Fruit fly (Drosophila melanogaster) whole organism, embryonic: ENCODE measurements around the gene CG2267.

Source experiments
- Bteb2 ChIP-seq: fragments of 200-800 bp; sonication (Bioruptor generic); optimal IDR thresholded peaks from 2 replicates; lab custom pipeline; 2016; ENCODE audit warnings: missing biosample characterization, missing genetic modification characterization
- CG10431 ChIP-seq: fragments of 200-800 bp; sonication (Bioruptor generic); optimal IDR thresholded peaks from 3 replicates; lab custom pipeline; 2018; ENCODE audit warnings: missing biosample characterization, mild to moderate bottlenecking, missing genetic modification characterization
- CG10979 ChIP-seq: fragments of 200-800 bp; sonication (Bioruptor generic); optimal IDR thresholded peaks from 2 replicates; lab custom pipeline; 2018; ENCODE audit warnings: missing biosample characterization, mild to moderate bottlenecking, missing genetic modification characterization, moderate library complexity
- CG11560 ChIP-seq: fragments of 200-800 bp; sonication (Bioruptor generic); IDR thresholded peaks from 3 replicates; pipeline ENCODE4 v1.3.6; 2022; ENCODE audit warnings: missing biosample characterization, missing genetic modification characterization
- CG15601 ChIP-seq: fragments of 200-800 bp; sonication (Bioruptor generic); optimal IDR thresholded peaks from 3 replicates; lab custom pipeline; 2019; ENCODE audit warnings: missing biosample characterization, mild to moderate bottlenecking, missing genetic modification characterization, moderate library complexity
- CG15696 ChIP-seq: fragments of 200-800 bp; sonication (Bioruptor generic); optimal IDR thresholded peaks from 2 replicates; lab custom pipeline; 2019; ENCODE audit warnings: missing biosample characterization, mild to moderate bottlenecking, missing genetic modification characterization, moderate library complexity
- CG17802 ChIP-seq: fragments of 200-800 bp; sonication (Bioruptor generic); optimal IDR thresholded peaks from 2 replicates; lab custom pipeline; 2018; ENCODE audit warnings: missing biosample characterization, mild to moderate bottlenecking, missing genetic modification characterization, moderate library complexity
- CG1792 ChIP-seq: fragments of 200-800 bp; sonication (Bioruptor generic); optimal IDR thresholded peaks from 2 replicates; lab custom pipeline; 2016; ENCODE audit warnings: missing biosample characterization, missing genetic modification characterization
- CG3281 ChIP-seq: fragments of 200-800 bp; sonication (Bioruptor generic); optimal IDR thresholded peaks from 3 replicates; lab custom pipeline; 2017; ENCODE audit warnings: missing biosample characterization, mild to moderate bottlenecking, missing genetic modification characterization
- CG43689 ChIP-seq: fragments of 200-800 bp; sonication (Bioruptor generic); IDR thresholded peaks from 2 replicates; pipeline ENCODE4 v1.3.6; 2022; ENCODE audit warnings: missing biosample characterization, missing genetic modification characterization
- CG6791 ChIP-seq: fragments of 200-800 bp; sonication (Bioruptor generic); IDR thresholded peaks from 3 replicates; pipeline ENCODE4 v1.3.6; 2022; ENCODE audit warnings: missing biosample characterization, missing genetic modification characterization; ENCODE audit not compliant: partially characterized antibody
- CG8290 ChIP-seq, 3 experiments: fragments of 200-800 bp; sonication (Bioruptor generic); optimal IDR thresholded peaks; 2 replicates each; lab custom pipeline; 2016 to 2019; ENCODE audit warnings: missing biosample characterization in 3 of 3, missing genetic modification characterization in 3 of 3, mild to moderate bottlenecking in 2 of 3, moderate library complexity in 1 of 3
- CG8478 ChIP-seq: fragments of >200 bp; optimal IDR thresholded peaks from 2 replicates; lab custom pipeline; 2018
- CG8944 ChIP-seq: fragments of 200-800 bp; sonication (Bioruptor generic); optimal IDR thresholded peaks from 3 replicates; lab custom pipeline; 2016; ENCODE audit warnings: missing biosample characterization, missing genetic modification characterization
- CG9932 ChIP-seq: fragments of 200-800 bp; sonication (Bioruptor generic); IDR thresholded peaks from 2 replicates; pipeline ENCODE4 v1.3.6; 2022; ENCODE audit warnings: missing biosample characterization, missing genetic modification characterization
- D ChIP-seq, 2 experiments: fragments of 200-800 bp in 1 of 2; fragments of >200 bp in 1 of 2; sonication (Bioruptor generic) in 1 of 2; optimal IDR thresholded peaks; 2 replicates in 1 of 2; 3 replicates in 1 of 2; lab custom pipeline; 2017; ENCODE audit warnings: mild to moderate bottlenecking in 1 of 2, missing biosample characterization in 1 of 2, missing genetic modification characterization in 1 of 2, missing genetic modification reagents in 1 of 2
- Ets65A ChIP-seq: fragments of 200-800 bp; sonication (Bioruptor generic); peaks from one replicate; lab custom pipeline; 2016; ENCODE audit warnings: missing biosample characterization, missing genetic modification characterization
- Fer1 ChIP-seq: fragments of 200-800 bp; sonication (Bioruptor generic); optimal IDR thresholded peaks from 2 replicates; lab custom pipeline; 2017; ENCODE audit warnings: missing biosample characterization, mild to moderate bottlenecking, missing genetic modification characterization
- Fer3 ChIP-seq: fragments of 200-800 bp; sonication (Bioruptor generic); optimal IDR thresholded peaks from 2 replicates; lab custom pipeline; 2018; ENCODE audit warnings: missing biosample characterization, mild to moderate bottlenecking, missing genetic modification characterization, moderate library complexity
- HLH4C ChIP-seq: fragments of 200-800 bp; sonication (Bioruptor generic); IDR thresholded peaks from 3 replicates; pipeline ENCODE4 v1.3.6; 2022; ENCODE audit warnings: missing biosample characterization, missing genetic modification characterization; ENCODE audit not compliant: partially characterized antibody
- HmgD ChIP-seq: fragments of 200-800 bp; sonication (Bioruptor generic); optimal IDR thresholded peaks from 3 replicates; lab custom pipeline; 2016; ENCODE audit warnings: missing biosample characterization, missing genetic modification characterization
- Lhr ChIP-seq: fragments of 200-800 bp; sonication (Bioruptor generic); optimal IDR thresholded peaks from 3 replicates; lab custom pipeline; 2017; ENCODE audit warnings: mild to moderate bottlenecking, missing biosample characterization, missing genetic modification reagents, missing genetic modification characterization
- Lpt ChIP-seq: fragments of >200 bp; optimal IDR thresholded peaks from 2 replicates; lab custom pipeline; 2018; ENCODE audit warnings: missing biosample characterization, missing genetic modification characterization
- Mrtf ChIP-seq: fragments of 200-800 bp; sonication (Bioruptor generic); IDR thresholded peaks from 3 replicates; pipeline ENCODE4 v1.3.6; 2022; ENCODE audit warnings: missing biosample characterization, missing genetic modification characterization
- Neu2 ChIP-seq: fragments of 200-800 bp; sonication (Bioruptor generic); optimal IDR thresholded peaks from 3 replicates; lab custom pipeline; 2016; ENCODE audit warnings: missing biosample characterization, missing genetic modification characterization, borderline replicate concordance
- Rfx ChIP-seq: fragments of 200-800 bp; sonication (Bioruptor generic); IDR thresholded peaks from 2 replicates; pipeline ENCODE4 v1.3.6; 2022; ENCODE audit warnings: missing biosample characterization, missing genetic modification characterization
- Six4 ChIP-seq: fragments of 200-800 bp; sonication (Bioruptor generic); optimal IDR thresholded peaks from 2 replicates; lab custom pipeline; 2016; ENCODE audit warnings: missing biosample characterization, missing genetic modification characterization
- Ssrp ChIP-seq: fragments of 200-800 bp; sonication (Bioruptor generic); optimal IDR thresholded peaks from 2 replicates; lab custom pipeline; 2018; ENCODE audit warnings: missing biosample characterization, mild to moderate bottlenecking, missing genetic modification characterization, moderate library complexity
- Trl ChIP-seq, 3 experiments: fragments of >200 bp in 2 of 3; fragments of 200-800 bp in 1 of 3; sonication (Bioruptor generic) in 1 of 3; optimal IDR thresholded peaks; 2 replicates in 1 of 3; 3 replicates in 2 of 3; lab custom pipeline; 2016 to 2017; ENCODE audit warnings: missing biosample characterization in 1 of 3, missing genetic modification characterization in 1 of 3
- abd-A ChIP-seq: fragments of 200-800 bp; sonication (Bioruptor generic); optimal IDR thresholded peaks from 3 replicates; lab custom pipeline; 2019; ENCODE audit warnings: missing biosample characterization, mild to moderate bottlenecking, missing genetic modification characterization, moderate library complexity
- cad ChIP-seq: fragments of >200 bp; optimal IDR thresholded peaks from 2 replicates; lab custom pipeline; 2017; ENCODE audit warnings: missing biosample characterization, missing genetic modification characterization
- cato ChIP-seq: fragments of 200-800 bp; sonication (Bioruptor generic); optimal IDR thresholded peaks from 2 replicates; lab custom pipeline; 2016; ENCODE audit warnings: missing biosample characterization, missing genetic modification characterization, borderline replicate concordance
- eve ChIP-seq, 2 experiments: fragments of >200 bp; optimal IDR thresholded peaks; 2 replicates each; lab custom pipeline; 2017; ENCODE audit warnings: missing biosample characterization in 2 of 2, missing genetic modification characterization in 2 of 2
- ftz-f1 ChIP-seq: fragments of 200-800 bp; sonication (Bioruptor generic); optimal IDR thresholded peaks from 2 replicates; lab custom pipeline; 2016; ENCODE audit warnings: missing biosample characterization, missing genetic modification characterization
- fu2 ChIP-seq: fragments of 200-800 bp; sonication (Bioruptor generic); optimal IDR thresholded peaks from 2 replicates; lab custom pipeline; 2016; ENCODE audit warnings: missing biosample characterization, missing genetic modification characterization
- hth ChIP-seq: fragments of >200 bp; optimal IDR thresholded peaks from 2 replicates; lab custom pipeline; 2017; ENCODE audit warnings: inconsistent platforms
- inv ChIP-seq: fragments of 200-800 bp; sonication (Bioruptor generic); IDR thresholded peaks from 2 replicates; pipeline ENCODE4 v1.3.6; 2022; ENCODE audit warnings: missing biosample characterization, missing genetic modification characterization; ENCODE audit not compliant: partially characterized antibody
- kah ChIP-seq: fragments of 200-800 bp; sonication (Bioruptor generic); optimal IDR thresholded peaks from 2 replicates; lab custom pipeline; 2018; ENCODE audit warnings: missing biosample characterization, mild to moderate bottlenecking, missing genetic modification characterization
- pfk ChIP-seq: fragments of 200-800 bp; sonication (Bioruptor generic); optimal IDR thresholded peaks from 2 replicates; lab custom pipeline; 2018; ENCODE audit warnings: missing biosample characterization, mild to moderate bottlenecking, missing genetic modification characterization, moderate library complexity
- ranshi ChIP-seq: fragments of 200-800 bp; sonication (Bioruptor generic); IDR thresholded peaks from 2 replicates; pipeline ENCODE4 v1.3.6; 2022; ENCODE audit warnings: missing biosample characterization, missing genetic modification characterization
- sens ChIP-seq: fragments of 200-800 bp; sonication (Bioruptor generic); peaks from one replicate; lab custom pipeline; 2016; ENCODE audit warnings: missing biosample characterization, missing genetic modification characterization
- shn ChIP-seq: fragments of 200-800 bp; sonication (Bioruptor generic); optimal IDR thresholded peaks from 3 replicates; lab custom pipeline; 2016; ENCODE audit warnings: missing biosample characterization, missing genetic modification characterization
- sisA ChIP-seq: fragments of 200-800 bp; sonication (Bioruptor generic); IDR thresholded peaks from 2 replicates; pipeline ENCODE4 v1.3.6; 2022; ENCODE audit warnings: missing biosample characterization, missing genetic modification characterization
- sna ChIP-seq: fragments of 200-800 bp; sonication (Bioruptor generic); IDR thresholded peaks from 2 replicates; pipeline ENCODE4 v1.3.6; 2022; ENCODE audit warnings: missing biosample characterization, missing genetic modification characterization; ENCODE audit not compliant: partially characterized antibody
- sr ChIP-seq: fragments of 200-800 bp; sonication (Bioruptor generic); IDR thresholded peaks from 3 replicates; pipeline ENCODE4 v1.3.6; 2022; ENCODE audit warnings: missing biosample characterization, missing genetic modification characterization
- twi ChIP-seq: fragments of 200-800 bp; optimal IDR thresholded peaks from 2 replicates; lab custom pipeline; 2019; ENCODE audit warnings: missing biosample characterization, mild to moderate bottlenecking, missing genetic modification characterization, moderate library complexity

Gene CG2267

dm6 chr3R:30616098-30616857 is 12.6 kb downstream of the CG2267 start (continued):
- peak; percentile 10 for TF ChIP-seq abd-A
- TF ChIP-seq CG10431 (GFP tag; lab: Kevin White, UChicago), result no peak
- no peak for TF ChIP-seq pfk (GFP tag; lab: Kevin White, UChicago)
- 0 out of 3 replicates have a peak, but pooled peaks have one; percentile 12 for TF ChIP-seq CG6791 (GFP tag; lab: Robert Waterston, UW)
- no peak for TF ChIP-seq CG1792 (GFP tag; lab: Kevin White, UChicago)
- TF ChIP-seq Neu2, result no peak
- TF ChIP-seq Ssrp, result no peak
- TF ChIP-seq HLH4C (GFP tag; lab: Robert Waterston, UW), result no peak
- TF ChIP-seq CG10979 (tag; lab: Kevin White, UChicago), result no peak
- TF ChIP-seq CG9932, result no peak
- no peak for TF ChIP-seq HmgD (GFP tag; lab: Kevin White, UChicago)
- peak; percentile 78; the same call in 2 of the 3 replicates for TF ChIP-seq sr (GFP tag; lab: Robert Waterston, UW)
- TF ChIP-seq Lpt (GFP tag; lab: Kevin White, UChicago), result no peak
- no peak for TF ChIP-seq CG43689
- no peak for TF ChIP-seq CG11560 (tag; lab: Robert Waterston, UW)
- no peak for TF ChIP-seq CG8478
- TF ChIP-seq Fer3 (tag; lab: Kevin White, UChicago), result no peak
- no peak for TF ChIP-seq fu2
- TF ChIP-seq shn (GFP tag; lab: Kevin White, UChicago), result no peak
- no peak for TF ChIP-seq ftz-f1 (GFP tag; lab: Kevin White, UChicago)
- TF ChIP-seq kah, result no peak
- no peak for TF ChIP-seq Mrtf (GFP tag; lab: Robert Waterston, UW)
- TF ChIP-seq CG15696 (tag; lab: Kevin White, UChicago), result no peak
- no peak for TF ChIP-seq inv
- TF ChIP-seq D (optimal IDR thresholded peaks at IDR 0.05; lab: Kevin White, UChicago), result no peak
- no peak for TF ChIP-seq D (GFP tag; optimal IDR thresholded peaks at IDR 0.05; lab: Kevin White, UChicago)
- no peak for TF ChIP-seq CG8944 (GFP tag; lab: Kevin White, UChicago)
- no peak for TF ChIP-seq CG3281 (GFP tag; lab: Kevin White, UChicago)
- peak; percentile 8 to 24 for TF ChIP-seq Trl (optimal IDR thresholded peaks at IDR 0.05; lab: Kevin White, UChicago)
- TF ChIP-seq Trl (GFP tag; optimal IDR thresholded peaks at IDR 0.05; lab: Kevin White, UChicago), result no peak
- TF ChIP-seq cato, result no peak
- no peak for TF ChIP-seq eve (GFP tag; optimal IDR thresholded peaks at IDR 0.05; lab: Kevin White, UChicago)

- no peak for TF ChIP-seq CG17802 (tag; lab: Kevin White, UChicago)
- TF ChIP-seq Six4 (GFP tag; lab: Kevin White, UChicago), result no peak
- TF ChIP-seq CG15601 (tag; lab: Kevin White, UChicago), result no peak
- TF ChIP-seq sna (GFP tag; lab: Robert Waterston, UW), result no peak
- no peak for TF ChIP-seq Rfx
These were observed 22.9 kb downstream of the CG2267 start, which contains the start of gene CG31016 for dm6 chr3R:30605889-30606288. Gene CG31016 (plus strand): TSS chr3R:30606189.

dm6 chr3R:30603881-30604280 is 24.9 kb downstream of the CG2267 start, which contains the start of gene PH4alphaNE3:
Gene PH4alphaNE3 (plus strand): TSS chr3R:30604181.
- TF ChIP-seq pfk (GFP tag; lab: Kevin White, UChicago) (no peak), sisA (no peak), twi (tag; lab: Kevin White, UChicago) (no peak), Ets65A (GFP tag; lab: Kevin White, UChicago) (peak; percentile 19), CG8290 (GFP tag; optimal IDR thresholded peaks at IDR 0.05; lab: Kevin White, UChicago) (no peak), CG8290 (tag; optimal IDR thresholded peaks at IDR 0.05; lab: Kevin White, UChicago) (no peak), Bteb2 (GFP tag; lab: Kevin White, UChicago) (no peak), Fer1 (GFP tag; lab: Kevin White, UChicago) (no peak), sens (peak; percentile 26), cad (GFP tag; lab: Kevin White, UChicago) (no peak), ranshi (no peak), Lhr (GFP tag; lab: Kevin White, UChicago) (no peak), hth (lab: Kevin White, UChicago) (no peak)
